Worm (Caenorhabditis elegans) whole organism, L4/young adult: ENCODE measurements around the gene drd-1.

Experiments
- W03F9.2 ChIP-seq: fragments of 150-350 bp; optimal IDR thresholded peaks from 2 replicates; lab custom pipeline; 2014; ENCODE audit warnings: missing biosample characterization, missing genetic modification characterization
- dao-5 ChIP-seq: sonication (generic microtip); optimal IDR thresholded peaks from 2 replicates; lab custom pipeline; 2016; ENCODE audit warnings: missing genotype, missing genetic modification characterization, moderate library complexity, missing compliant biosample characterization
- him-1 ChIP-seq: sonication (generic microtip); optimal IDR thresholded peaks from 2 replicates; lab custom pipeline; 2016; ENCODE audit warnings: missing genotype, missing genetic modification reagents, missing genetic modification characterization, missing compliant biosample characterization

DNA sequence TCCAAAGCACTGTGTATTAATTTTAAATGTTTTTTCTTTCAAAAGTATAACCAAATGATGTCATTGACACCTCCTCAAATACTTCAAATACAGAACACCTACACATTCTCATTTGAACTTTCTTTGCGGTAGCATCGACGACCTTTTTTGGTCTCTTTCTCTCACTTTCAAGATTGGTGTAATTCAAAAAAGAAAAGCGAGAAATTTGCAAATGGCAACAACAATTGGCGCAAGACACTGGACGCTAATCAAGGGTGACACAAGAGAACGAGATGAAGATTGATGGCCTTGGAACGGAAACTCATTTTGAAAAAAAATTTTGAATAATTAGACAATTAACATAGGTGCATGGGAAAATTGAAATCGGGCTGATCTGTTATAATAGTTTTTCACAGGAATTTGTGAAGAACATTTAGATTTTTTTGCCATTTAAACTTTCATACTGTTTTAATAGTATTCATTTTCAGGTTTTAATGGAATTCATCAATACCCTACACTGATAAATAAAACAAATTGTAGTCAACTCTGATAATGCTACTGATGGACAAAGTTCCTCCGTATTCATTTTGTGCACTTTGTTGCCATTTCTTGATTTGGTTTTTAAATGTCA, 29.3 kb downstream of the drd-1 start, which contains the start of gene fdgt-2:
- TF ChIP-seq him-1 (tag; lab: Kevin White, UChicago) (no peak), W03F9.2 (tag; lab: Kevin White, UChicago) (no peak), dao-5 (tag; lab: Kevin White, UChicago) (no peak)
